Fruit fly (Drosophila melanogaster) whole organism, embryonic: ENCODE results near the gene Bet3.
A peak's percentile ranks its signal among the peaks of the same experiment; 100 is the strongest.

Source experiments
- BEAF-32 ChIP-seq: fragments of 200-800 bp; sonication (Bioruptor generic); optimal IDR thresholded peaks from 3 replicates; lab custom pipeline; 2017; ENCODE audit warnings: missing biosample characterization, missing genetic modification characterization, mild to moderate bottlenecking, moderate library complexity, missing genetic modification reagents
- Bgb ChIP-seq: fragments of 200-800 bp; sonication (Bioruptor generic); IDR thresholded peaks from 2 replicates; pipeline ENCODE4 v1.3.6; 2022; ENCODE audit warnings: missing biosample characterization, missing genetic modification characterization; ENCODE audit not compliant: partially characterized antibody
- CG10543 ChIP-seq: fragments of 200-800 bp; sonication (Bioruptor generic); optimal IDR thresholded peaks from 3 replicates; lab custom pipeline; 2017; ENCODE audit warnings: missing biosample characterization, mild to moderate bottlenecking, missing genetic modification characterization, moderate library complexity
- CG12769 ChIP-seq: fragments of 200-800 bp; sonication (Bioruptor generic); optimal IDR thresholded peaks from 2 replicates; lab custom pipeline; 2019; ENCODE audit warnings: missing biosample characterization, mild to moderate bottlenecking, missing genetic modification characterization, moderate library complexity
- CG13287 ChIP-seq: fragments of 200-800 bp; sonication (Bioruptor generic); IDR thresholded peaks from 2 replicates; pipeline ENCODE4 v1.3.6; 2022; ENCODE audit warnings: missing biosample characterization, missing genetic modification characterization; ENCODE audit not compliant: partially characterized antibody
- CG13296 ChIP-seq: fragments of 200-800 bp; sonication (Bioruptor generic); optimal IDR thresholded peaks from 3 replicates; lab custom pipeline; 2018; ENCODE audit warnings: missing biosample characterization, mild to moderate bottlenecking, missing genetic modification characterization
- CG14014 ChIP-seq: fragments of 200-800 bp; sonication (Bioruptor generic); IDR thresholded peaks from 2 replicates; pipeline ENCODE4 v1.3.6; 2022; ENCODE audit warnings: missing biosample characterization, missing genetic modification characterization
- CG17361 ChIP-seq: fragments of 200-800 bp; sonication (Bioruptor generic); IDR thresholded peaks from 3 replicates; pipeline ENCODE4 v1.3.6; 2022; ENCODE audit warnings: missing biosample characterization, missing genetic modification characterization
- CG17385 ChIP-seq: fragments of 200-800 bp; sonication (Bioruptor generic); optimal IDR thresholded peaks from 3 replicates; lab custom pipeline; 2018; ENCODE audit warnings: missing biosample characterization, mild to moderate bottlenecking, missing genetic modification characterization
- CG1832 ChIP-seq: fragments of 200-800 bp; sonication (Bioruptor generic); optimal IDR thresholded peaks from 2 replicates; lab custom pipeline; 2017; ENCODE audit warnings: missing biosample characterization, mild to moderate bottlenecking, missing genetic modification characterization, inconsistent platforms
- CG2116 ChIP-seq: fragments of 200-800 bp; sonication (Bioruptor generic); optimal IDR thresholded peaks from 3 replicates; lab custom pipeline; 2018; ENCODE audit warnings: missing biosample characterization, mild to moderate bottlenecking, missing genetic modification characterization
- CG2678 ChIP-seq: fragments of 200-800 bp; sonication (Bioruptor generic); optimal IDR thresholded peaks from 3 replicates; lab custom pipeline; 2019; ENCODE audit warnings: missing biosample characterization, mild to moderate bottlenecking, missing genetic modification characterization, moderate library complexity
- CG31441 ChIP-seq: fragments of 200-800 bp; sonication (Bioruptor generic); IDR thresholded peaks from 2 replicates; pipeline ENCODE4 v1.3.6; 2022; ENCODE audit warnings: missing biosample characterization, missing genetic modification characterization
- CG34376 ChIP-seq: fragments of 200-800 bp; sonication (Bioruptor generic); optimal IDR thresholded peaks from 2 replicates; lab custom pipeline; 2018; ENCODE audit warnings: missing biosample characterization, mild to moderate bottlenecking, missing genetic modification characterization
- CG4617 ChIP-seq: fragments of 200-800 bp; sonication (Bioruptor generic); optimal IDR thresholded peaks from 3 replicates; lab custom pipeline; 2016; ENCODE audit warnings: missing biosample characterization, missing genetic modification characterization, borderline replicate concordance
- CG9932 ChIP-seq: fragments of 200-800 bp; sonication (Bioruptor generic); IDR thresholded peaks from 2 replicates; pipeline ENCODE4 v1.3.6; 2022; ENCODE audit warnings: missing biosample characterization, missing genetic modification characterization
- CoRest ChIP-seq: fragments of 200-800 bp; sonication (Bioruptor generic); optimal IDR thresholded peaks from 3 replicates; lab custom pipeline; 2018; ENCODE audit warnings: missing biosample characterization, mild to moderate bottlenecking, missing genetic modification characterization, moderate library complexity
- D19A ChIP-seq: fragments of 200-800 bp; optimal IDR thresholded peaks from 3 replicates; lab custom pipeline; 2019; ENCODE audit warnings: missing biosample characterization, mild to moderate bottlenecking, missing genetic modification characterization, moderate library complexity
- Dref ChIP-seq: fragments of 200-800 bp; sonication (Bioruptor generic); IDR thresholded peaks from 2 replicates; pipeline ENCODE4 v1.3.6; 2022; ENCODE audit warnings: missing biosample characterization, missing genetic modification characterization
- Ets65A ChIP-seq: fragments of 200-800 bp; sonication (Bioruptor generic); peaks from one replicate; lab custom pipeline; 2016; ENCODE audit warnings: missing biosample characterization, missing genetic modification characterization
- Fer3 ChIP-seq: fragments of 200-800 bp; sonication (Bioruptor generic); optimal IDR thresholded peaks from 2 replicates; lab custom pipeline; 2018; ENCODE audit warnings: missing biosample characterization, mild to moderate bottlenecking, missing genetic modification characterization, moderate library complexity
- Hand ChIP-seq: fragments of 200-800 bp; sonication (Bioruptor generic); optimal IDR thresholded peaks from 2 replicates; lab custom pipeline; 2017; ENCODE audit warnings: mild to moderate bottlenecking, missing biosample characterization, missing genetic modification reagents, missing genetic modification characterization
- MESR4 ChIP-seq: fragments of 200-800 bp; sonication (Bioruptor generic); optimal IDR thresholded peaks from 2 replicates; lab custom pipeline; 2018; ENCODE audit warnings: missing biosample characterization, mild to moderate bottlenecking, missing genetic modification characterization, moderate library complexity
- MTF-1 ChIP-seq: fragments of 200-800 bp; sonication (Bioruptor generic); optimal IDR thresholded peaks from 2 replicates; lab custom pipeline; 2018; ENCODE audit warnings: missing biosample characterization, mild to moderate bottlenecking, missing genetic modification characterization, borderline replicate concordance
- Med ChIP-seq: fragments of 200-800 bp; sonication (Bioruptor generic); peaks from one replicate; lab custom pipeline; 2016; ENCODE audit warnings: missing biosample characterization, missing genetic modification characterization, mild to moderate bottlenecking, inconsistent platforms, moderate library complexity
- Sry-β ChIP-seq: fragments of 200-800 bp; sonication (Bioruptor generic); optimal IDR thresholded peaks from 2 replicates; lab custom pipeline; 2018; ENCODE audit warnings: missing biosample characterization, mild to moderate bottlenecking, missing genetic modification characterization, moderate library complexity
- Vsx1 ChIP-seq: fragments of 200-800 bp; sonication (Bioruptor generic); optimal IDR thresholded peaks from 2 replicates; lab custom pipeline; 2017; ENCODE audit warnings: missing biosample characterization, mild to moderate bottlenecking, missing genetic modification characterization, missing genetic modification reagents
- ato ChIP-seq: fragments of 200-800 bp; sonication (Bioruptor generic); IDR thresholded peaks from 2 replicates; pipeline ENCODE4 v1.3.6; 2022; ENCODE audit warnings: missing biosample characterization, missing genetic modification characterization; ENCODE audit not compliant: partially characterized antibody
- dmrt11E ChIP-seq: fragments of 200-800 bp; sonication (Bioruptor generic); optimal IDR thresholded peaks from 3 replicates; lab custom pipeline; 2018; ENCODE audit warnings: missing biosample characterization, mild to moderate bottlenecking, missing genetic modification characterization, moderate library complexity
- emc ChIP-seq: fragments of 200-800 bp; sonication (Bioruptor generic); optimal IDR thresholded peaks from 2 replicates; lab custom pipeline; 2016; ENCODE audit warnings: missing biosample characterization, missing genetic modification characterization
- ewg ChIP-seq: fragments of 200-800 bp; sonication (Bioruptor generic); optimal IDR thresholded peaks from 3 replicates; lab custom pipeline; 2017; ENCODE audit warnings: mild to moderate bottlenecking, missing biosample characterization, missing genetic modification reagents, missing genetic modification characterization
- exex ChIP-seq: fragments of 200-800 bp; sonication (Bioruptor generic); optimal IDR thresholded peaks from 4 replicates; lab custom pipeline; 2018; ENCODE audit warnings: missing biosample characterization, mild to moderate bottlenecking, missing genetic modification characterization, moderate library complexity
- ftz-f1 ChIP-seq: fragments of 200-800 bp; sonication (Bioruptor generic); optimal IDR thresholded peaks from 2 replicates; lab custom pipeline; 2016; ENCODE audit warnings: missing biosample characterization, missing genetic modification characterization
- grn ChIP-seq: fragments of 200-800 bp; sonication (Bioruptor generic); optimal IDR thresholded peaks from 3 replicates; lab custom pipeline; 2017; ENCODE audit warnings: missing biosample characterization, missing genetic modification characterization
- gsb ChIP-seq: fragments of 200-800 bp; sonication (Bioruptor generic); IDR thresholded peaks from 2 replicates; pipeline ENCODE4 v1.3.6; 2022; ENCODE audit warnings: missing biosample characterization, missing genetic modification characterization
- inv ChIP-seq: fragments of 200-800 bp; sonication (Bioruptor generic); IDR thresholded peaks from 2 replicates; pipeline ENCODE4 v1.3.6; 2022; ENCODE audit warnings: missing biosample characterization, missing genetic modification characterization; ENCODE audit not compliant: partially characterized antibody
- knrl ChIP-seq: fragments of 200-800 bp; sonication (Bioruptor generic); IDR thresholded peaks from 3 replicates; pipeline ENCODE4 v1.3.6; 2022; ENCODE audit warnings: missing biosample characterization, missing genetic modification characterization; ENCODE audit not compliant: partially characterized antibody
- nerfin-2 ChIP-seq: fragments of 200-800 bp; sonication (Bioruptor generic); IDR thresholded peaks from 2 replicates; pipeline ENCODE4 v1.3.6; 2022; ENCODE audit warnings: missing biosample characterization, missing genetic modification characterization; ENCODE audit not compliant: partially characterized antibody
- pan ChIP-seq, 4 experiments: fragments of >200 bp in 3 of 4; fragments of 200-800 bp in 1 of 4; sonication (Bioruptor generic) in 1 of 4; optimal IDR thresholded peaks in 3 of 4; IDR thresholded peaks in 1 of 4; 2 replicates each; pipeline versions ENCODE4 v1.3.6 to Lab custom; 2017 to 2022; ENCODE audit warnings: missing biosample characterization in 2 of 4, missing genetic modification characterization in 2 of 4, mixed read lengths in 1 of 4
- pita ChIP-seq: fragments of 200-800 bp; sonication (Bioruptor generic); optimal IDR thresholded peaks from 2 replicates; lab custom pipeline; 2017; ENCODE audit warnings: missing biosample characterization, mild to moderate bottlenecking, missing genetic modification characterization
- prd ChIP-seq, 3 experiments: fragments of >200 bp in 2 of 3; fragments of 200-800 bp in 1 of 3; sonication (Bioruptor generic) in 1 of 3; optimal IDR thresholded peaks in 2 of 3; IDR thresholded peaks in 1 of 3; 2 replicates in 2 of 3; 3 replicates in 1 of 3; pipeline versions ENCODE4 v1.3.6 to Lab custom; 2017 to 2022; ENCODE audit warnings: missing biosample characterization in 1 of 3, missing genetic modification characterization in 1 of 3
- slbo ChIP-seq: fragments of 200-800 bp; sonication (Bioruptor generic); IDR thresholded peaks from 2 replicates; pipeline ENCODE4 v1.3.6; 2022; ENCODE audit warnings: missing biosample characterization, missing genetic modification characterization
- stc ChIP-seq: fragments of 200-800 bp; sonication (Bioruptor generic); IDR thresholded peaks from 2 replicates; pipeline ENCODE4 v1.3.6; 2022; ENCODE audit warnings: missing biosample characterization, missing genetic modification characterization
- tap ChIP-seq: fragments of 200-800 bp; optimal IDR thresholded peaks from 3 replicates; lab custom pipeline; 2019; ENCODE audit warnings: missing biosample characterization, mild to moderate bottlenecking, missing genetic modification characterization, moderate library complexity
- zfh2 ChIP-seq: fragments of 200-800 bp; sonication (Bioruptor generic); optimal IDR thresholded peaks from 2 replicates; lab custom pipeline; 2016; ENCODE audit warnings: missing biosample characterization, missing genetic modification characterization

Gene Bet3

DNA sequence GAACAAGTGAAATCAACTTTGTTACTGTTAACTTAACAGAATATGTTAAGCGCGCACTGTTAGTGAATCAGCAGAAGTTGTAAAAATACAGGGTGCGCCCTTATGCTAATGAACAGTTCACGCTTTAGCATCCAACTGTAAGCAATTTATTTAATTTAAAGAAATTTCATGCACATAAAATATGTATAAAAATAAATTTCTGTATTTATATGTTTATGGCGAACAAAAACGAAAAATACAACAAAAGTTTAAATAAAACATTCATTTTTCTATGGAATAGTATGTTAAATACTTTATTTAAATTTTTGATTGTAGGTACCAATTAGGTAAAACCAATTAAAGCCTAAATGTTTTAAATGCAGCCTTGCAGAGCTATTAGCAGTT is 17.5 kb downstream of the Bet3 start (continued):
- peak; percentile 51 for TF ChIP-seq D19A
- TF ChIP-seq tap: peak; percentile 61
- peak; percentile 37; the same call in 1 of the 2 replicates for TF ChIP-seq CG14014
- TF ChIP-seq CG2678 (tag; lab: Kevin White, UChicago): peak; percentile 53
- TF ChIP-seq CoRest (tag; lab: Kevin White, UChicago): peak; percentile 32
- no peak for TF ChIP-seq ftz-f1
- TF ChIP-seq pan (optimal IDR thresholded peaks at IDR 0.05; lab: Kevin White, UChicago): no peak
- TF ChIP-seq pan (GFP tag; optimal IDR thresholded peaks at IDR 0.05 in 1 of 2, IDR thresholded peaks at IDR 0.05 in 1 of 2): peak in 1 of 2 experiments; percentile 53
- peak; percentile 31; the same call in 1 of the 2 replicates for TF ChIP-seq slbo
- TF ChIP-seq CG1832 (GFP tag; lab: Kevin White, UChicago): no peak
- peak; percentile 26 for TF ChIP-seq Hand (GFP tag; lab: Kevin White, UChicago)
- peak; percentile 57 for TF ChIP-seq Fer3 (tag; lab: Kevin White, UChicago)
- TF ChIP-seq CG17385 (GFP tag; lab: Kevin White, UChicago): peak; percentile 43
- TF ChIP-seq Vsx1: peak; percentile 16
- peak; percentile 42 for TF ChIP-seq CG13296 (GFP tag; lab: Kevin White, UChicago)
- TF ChIP-seq ewg (GFP tag; lab: Kevin White, UChicago): no peak
- 0 out of 2 replicates have a peak, but pooled peaks have one; percentile 11 for TF ChIP-seq stc (GFP tag; lab: Robert Waterston, UW)
- TF ChIP-seq CG17361 (GFP tag; lab: Robert Waterston, UW): peak; percentile 47; the same call in 2 of the 3 replicates
- TF ChIP-seq CG9932 (GFP tag; lab: Robert Waterston, UW): 0 out of 2 replicates have a peak, but pooled peaks have one; percentile 19
- TF ChIP-seq CG31441 (GFP tag; lab: Robert Waterston, UW): peak; percentile 54

- TF ChIP-seq CG4617 (GFP tag; lab: Kevin White, UChicago): no peak
- TF ChIP-seq dmrt11E (tag; lab: Kevin White, UChicago): no peak
- TF ChIP-seq Sry-β (GFP tag; lab: Kevin White, UChicago): no peak
- peak; percentile 38 for TF ChIP-seq MESR4
- TF ChIP-seq BEAF-32 (GFP tag; lab: Kevin White, UChicago): peak; percentile 8
- TF ChIP-seq CG2116 (GFP tag; lab: Kevin White, UChicago): no peak
- no peak for TF ChIP-seq inv (GFP tag; lab: Robert Waterston, UW)
- TF ChIP-seq gsb (GFP tag; lab: Robert Waterston, UW): no peak
- TF ChIP-seq Med: peak; percentile 69
- no peak for TF ChIP-seq ato
- TF ChIP-seq zfh2: no peak
- TF ChIP-seq ftz-f1: peak; percentile 38
- peak; percentile 66 for TF ChIP-seq Ets65A (GFP tag; lab: Kevin White, UChicago)
- TF ChIP-seq prd (optimal IDR thresholded peaks at IDR 0.05; lab: Kevin White, UChicago): no peak
- 0 out of 3 replicates have a peak, but pooled peaks have one; percentile 19 for TF ChIP-seq prd (GFP tag; IDR thresholded peaks at IDR 0.05; lab: Robert Waterston, UW)
- TF ChIP-seq CG13287 (GFP tag; lab: Robert Waterston, UW): 0 out of 2 replicates have a peak, but pooled peaks have one; percentile 5
- no peak for TF ChIP-seq nerfin-2
- TF ChIP-seq CG12769 (tag; lab: Kevin White, UChicago): peak; percentile 7
- no peak for TF ChIP-seq Dref (GFP tag; lab: Robert Waterston, UW)
- TF ChIP-seq exex (tag; lab: Kevin White, UChicago): peak; percentile 61
- TF ChIP-seq emc (GFP tag; lab: Kevin White, UChicago): no peak
- TF ChIP-seq CG34376: peak; percentile 57
- no peak for TF ChIP-seq pita (GFP tag; lab: Kevin White, UChicago)
- no peak for TF ChIP-seq MTF-1
- TF ChIP-seq CG10543 (GFP tag; lab: Kevin White, UChicago): peak; percentile 35
- no peak for TF ChIP-seq knrl
- TF ChIP-seq grn (GFP tag; lab: Kevin White, UChicago): peak; percentile 85
- TF ChIP-seq Bgb (GFP tag; lab: Robert Waterston, UW): 0 out of 2 replicates have a peak, but pooled peaks have one; percentile 20
These were observed 18.1 kb downstream of the Bet3 start for dm6 chr3L:9423757-9424527.
